Fruit fly (Drosophila melanogaster): Measurements from ENCODE around the gene CG5039.

Gene CG5039

dm6 chr3R:25651414-25651813, 27.1 kb upstream of the CG5039 start:
- TF ChIP-seq Vsx2 (GFP tag; optimal IDR thresholded peaks at IDR 0.05; ENCODE audit: partially characterized antibody) = no peak
- TF ChIP-seq dmrt93B (GFP tag; optimal IDR thresholded peaks at IDR 0.05) = peak; percentile 13
- peak; percentile 56 for TF ChIP-seq h (GFP tag; optimal IDR thresholded peaks at IDR 0.05)
- no peak for TF ChIP-seq Hr83 (GFP tag; optimal IDR thresholded peaks at IDR 0.05; ENCODE audit: poor library complexity, severe bottlenecking)
- no peak for TF ChIP-seq Myc (optimal IDR thresholded peaks at IDR 0.05)
- TF ChIP-seq Jra (GFP tag; optimal IDR thresholded peaks at IDR 0.05) = no peak
- peak; percentile 54 for TF ChIP-seq HLH106 (tag; optimal IDR thresholded peaks at IDR 0.05)
- peak; percentile 5 for TF ChIP-seq woc (GFP tag; optimal IDR thresholded peaks at IDR 0.05)
- TF ChIP-seq Sp1 (GFP tag; optimal IDR thresholded peaks at IDR 0.05) = peak; percentile 65
- peak; percentile 43 for TF ChIP-seq fru (GFP tag; optimal IDR thresholded peaks at IDR 0.05)
- no peak for TF ChIP-seq sv (GFP tag; optimal IDR thresholded peaks at IDR 0.05)
- TF ChIP-seq pan (optimal IDR thresholded peaks at IDR 0.05) = no peak
- peak in 1 of 2 experiments; percentile 65 for TF ChIP-seq foxo (GFP tag; optimal IDR thresholded peaks at IDR 0.05)
- no peak for TF ChIP-seq brk (GFP tag; optimal IDR thresholded peaks at IDR 0.05)
- TF ChIP-seq dsf (GFP tag; optimal IDR thresholded peaks at IDR 0.05; ENCODE audit: borderline replicate concordance) = no peak
- TF ChIP-seq lola (GFP tag; optimal IDR thresholded peaks at IDR 0.05) = no peak
- no peak for TF ChIP-seq Dif (GFP tag; optimal IDR thresholded peaks at IDR 0.05; ENCODE audit: partially characterized antibody)
- TF ChIP-seq CrebA (GFP tag; optimal IDR thresholded peaks at IDR 0.05; ENCODE audit: borderline replicate concordance) = no peak
- peak; percentile 17 for TF ChIP-seq sage (GFP tag; optimal IDR thresholded peaks at IDR 0.05)
- peak; percentile 30 for TF ChIP-seq br (GFP tag; optimal IDR thresholded peaks at IDR 0.05)
- TF ChIP-seq tai (GFP tag; optimal IDR thresholded peaks at IDR 0.05) = no peak
- no peak for TF ChIP-seq Rel (GFP tag; optimal IDR thresholded peaks at IDR 0.05)
- no peak for TF ChIP-seq Rel (tag; optimal IDR thresholded peaks at IDR 0.05)
- TF ChIP-seq Dfd (GFP tag; optimal IDR thresholded peaks at IDR 0.05) = no peak
- no peak for TF ChIP-seq usp (GFP tag; optimal IDR thresholded peaks at IDR 0.05)
- TF ChIP-seq GATAd (GFP tag; optimal IDR thresholded peaks at IDR 0.05) = no peak
- peak; percentile 54 for TF ChIP-seq rgr (GFP tag; optimal IDR thresholded peaks at IDR 0.05)
- TF ChIP-seq OdsH (GFP tag; optimal IDR thresholded peaks at IDR 0.05) = peak; percentile 42
- no peak for TF ChIP-seq N (GFP tag; optimal IDR thresholded peaks at IDR 0.05)
- peak; percentile 40 for TF ChIP-seq psq (GFP tag; optimal IDR thresholded peaks at IDR 0.05)
- no peak for TF ChIP-seq CG9705 (GFP tag; optimal IDR thresholded peaks at IDR 0.05)

dm6 chr3R:25652066-25652720, 26.3 kb upstream of the CG5039 start:
- TF ChIP-seq Vsx2 (GFP tag; optimal IDR thresholded peaks at IDR 0.05; ENCODE audit: partially characterized antibody) (peak; percentile 59), foxo (GFP tag; optimal IDR thresholded peaks at IDR 0.05) (no peak), sv (GFP tag; optimal IDR thresholded peaks at IDR 0.05) (no peak), brk (GFP tag; optimal IDR thresholded peaks at IDR 0.05) (no peak), N (GFP tag; optimal IDR thresholded peaks at IDR 0.05) (no peak), rgr (GFP tag; optimal IDR thresholded peaks at IDR 0.05) (no peak), psq (GFP tag; optimal IDR thresholded peaks at IDR 0.05) (no peak), Dif (GFP tag; optimal IDR thresholded peaks at IDR 0.05; ENCODE audit: partially characterized antibody) (peak; percentile 83), jim (GFP tag; optimal IDR thresholded peaks at IDR 0.05) (no peak), fru (GFP tag; optimal IDR thresholded peaks at IDR 0.05) (peak; percentile 4), HLH106 (tag; optimal IDR thresholded peaks at IDR 0.05) (no peak), h (GFP tag; optimal IDR thresholded peaks at IDR 0.05) (no peak), dl (GFP tag; optimal IDR thresholded peaks at IDR 0.05; ENCODE audit: insufficient read depth in 1 of 2, partially characterized antibody in 2 of 2) (peak in 1 of 2 experiments; percentile 63), br (GFP tag; optimal IDR thresholded peaks at IDR 0.05) (no peak)

- no peak for TF ChIP-seq tai (GFP tag; optimal IDR thresholded peaks at IDR 0.05)
- TF ChIP-seq HLH106 (tag; optimal IDR thresholded peaks at IDR 0.05) = no peak
- TF ChIP-seq Rel (GFP tag; optimal IDR thresholded peaks at IDR 0.05) = no peak
- peak; percentile 64 for TF ChIP-seq Rel (tag; optimal IDR thresholded peaks at IDR 0.05)
Measured at dm6 chr3R:25659857-25660417, 18.5 kb upstream of the CG5039 start.

Data from whole organism, wandering third instar larva.